Fruit fly (Drosophila melanogaster): ENCODE data around the gene Afti.

DNA sequence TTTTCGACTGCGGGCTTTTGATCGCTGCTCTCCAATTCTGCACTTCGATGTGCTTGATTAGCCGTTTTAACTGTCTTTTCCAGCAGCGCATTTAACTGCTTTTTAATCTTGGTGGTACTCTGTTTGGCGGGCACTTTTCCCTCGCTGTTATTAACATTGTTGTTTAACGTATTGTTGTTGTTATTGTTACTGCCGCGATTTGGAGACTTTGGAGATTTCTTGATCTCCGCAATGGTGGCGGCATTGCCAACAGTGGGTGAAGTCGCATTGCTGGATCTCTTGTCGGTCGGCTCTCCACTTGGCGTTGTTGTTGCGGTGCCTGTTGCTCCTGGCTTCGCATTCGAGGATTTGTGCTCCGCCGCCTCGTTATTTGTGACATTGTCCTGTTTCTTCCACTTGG is 4.2 kb upstream of the Afti start:
- no peak for TF ChIP-seq tj (GFP tag; optimal IDR thresholded peaks at IDR 0.05)
- no peak for TF ChIP-seq cic (GFP tag; optimal IDR thresholded peaks at IDR 0.05)
- no peak for TF ChIP-seq Mnt (GFP tag; optimal IDR thresholded peaks at IDR 0.05)
- TF ChIP-seq ovo (GFP tag; optimal IDR thresholded peaks at IDR 0.05) = no peak
- TF ChIP-seq Clk (GFP tag; optimal IDR thresholded peaks at IDR 0.05) = no peak
- TF ChIP-seq CG12768 (GFP tag; optimal IDR thresholded peaks at IDR 0.05) = no peak
- TF ChIP-seq Crg-1 (GFP tag; optimal IDR thresholded peaks at IDR 0.05) = no peak
- TF ChIP-seq CG7045 (GFP tag; optimal IDR thresholded peaks at IDR 0.05) = no peak
- no peak for TF ChIP-seq bab1 (GFP tag; optimal IDR thresholded peaks at IDR 0.05)
- no peak for TF ChIP-seq pad (GFP tag; optimal IDR thresholded peaks at IDR 0.05)
- TF ChIP-seq Hr96 (GFP tag; optimal IDR thresholded peaks at IDR 0.05) = no peak

All from whole organism, adult.